Worm (Caenorhabditis elegans) whole organism, L4/young adult: Measurements from ENCODE around the gene B0348.10.

Source experiments
- W03F9.2 ChIP-seq: fragments of 150-350 bp; optimal IDR thresholded peaks from 2 replicates; lab custom pipeline; 2014; ENCODE audit warnings: missing biosample characterization, missing genetic modification characterization
- dao-5 ChIP-seq: sonication (generic microtip); optimal IDR thresholded peaks from 2 replicates; lab custom pipeline; 2016; ENCODE audit warnings: missing genotype, missing genetic modification characterization, moderate library complexity, missing compliant biosample characterization
- him-1 ChIP-seq: sonication (generic microtip); optimal IDR thresholded peaks from 2 replicates; lab custom pipeline; 2016; ENCODE audit warnings: missing genotype, missing genetic modification reagents, missing genetic modification characterization, missing compliant biosample characterization

B0348.10 gene

DNA sequence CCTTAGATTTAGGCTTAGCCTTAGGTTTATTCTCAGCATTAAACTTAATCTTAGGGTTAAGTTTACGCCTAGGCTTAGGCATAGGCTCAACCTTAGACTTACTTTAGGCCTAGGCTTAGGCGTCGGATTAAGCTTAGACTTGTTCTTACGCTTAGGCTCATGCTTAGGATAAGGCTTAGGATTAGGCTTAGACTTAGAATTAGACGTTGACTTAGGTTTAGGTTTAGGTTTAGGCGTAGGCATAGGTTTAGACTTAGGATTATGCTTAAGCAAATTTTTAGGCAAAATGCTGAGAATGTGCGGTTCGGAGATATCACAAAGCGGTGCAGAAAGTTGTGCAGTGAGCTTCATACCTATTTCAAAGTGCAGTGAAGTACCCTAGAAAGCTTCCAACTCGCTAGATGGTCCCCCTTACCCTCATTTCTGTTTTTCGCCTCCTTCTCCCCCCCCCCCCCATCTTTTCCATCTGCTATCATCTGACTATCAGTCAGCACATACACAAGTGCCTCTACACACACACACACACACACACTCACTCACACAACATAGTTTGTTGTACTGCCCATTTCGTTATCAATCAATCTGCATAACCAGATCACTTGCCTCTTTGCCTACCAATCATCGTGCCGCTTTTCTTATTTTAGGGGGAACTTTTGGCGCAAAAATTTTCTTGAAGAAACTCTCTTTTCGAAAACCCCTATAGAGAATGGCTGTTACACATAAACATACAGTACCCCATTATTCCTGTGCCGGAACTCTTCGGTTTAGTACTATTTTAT lies 7.7 kb upstream of the B0348.10 start:
- no peak for TF ChIP-seq W03F9.2 (tag; lab: Kevin White, UChicago)
- no peak for TF ChIP-seq him-1 (tag; lab: Kevin White, UChicago)
- no peak for TF ChIP-seq dao-5 (tag; lab: Kevin White, UChicago)

DNA sequence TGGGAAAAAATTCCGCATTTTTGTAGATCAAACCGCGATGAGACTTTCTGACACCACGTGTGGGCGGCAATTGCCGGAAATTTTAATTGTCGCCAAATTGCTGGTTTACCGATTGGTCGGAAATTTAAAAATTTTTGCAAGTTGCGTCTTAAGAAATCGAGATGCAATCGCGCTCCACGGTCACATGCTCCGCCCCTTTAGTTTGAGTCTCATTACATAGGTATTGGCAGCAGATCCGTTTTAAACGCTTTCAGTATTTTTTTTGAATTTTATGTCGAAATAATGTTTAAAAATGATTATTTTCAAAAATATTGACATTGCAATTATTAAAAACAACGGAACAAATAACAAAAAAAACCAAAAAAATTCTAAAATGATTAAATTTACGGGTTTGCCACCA lies 3.2 kb upstream of the B0348.10 start:
- TF ChIP-seq W03F9.2 (tag; lab: Kevin White, UChicago) (no peak), dao-5 (tag; lab: Kevin White, UChicago) (no peak), him-1 (tag; lab: Kevin White, UChicago) (no peak)

DNA sequence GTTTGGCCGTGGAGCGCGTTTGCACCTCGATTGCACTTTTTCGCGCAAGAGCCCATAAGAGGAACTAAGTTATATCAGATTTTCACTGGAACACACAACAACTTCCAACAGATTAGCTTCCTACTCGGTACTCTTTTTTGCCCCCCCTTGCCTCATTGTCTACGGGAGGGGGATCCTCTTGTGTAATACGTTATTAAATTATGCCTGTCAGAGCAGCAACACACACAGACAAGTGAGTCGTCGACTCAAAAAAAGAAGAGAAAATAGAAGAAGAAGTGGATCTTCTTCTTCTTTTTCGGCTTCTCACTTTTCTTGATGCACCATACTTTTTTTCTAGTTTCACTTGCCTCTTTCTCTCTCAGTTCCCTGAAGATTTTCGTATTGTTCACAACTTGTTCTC lies 2.6 kb upstream of the B0348.10 start:
- no peak for TF ChIP-seq dao-5 (tag; lab: Kevin White, UChicago)
- no peak for TF ChIP-seq W03F9.2 (tag; lab: Kevin White, UChicago)
- peak; percentile 2 for TF ChIP-seq him-1 (tag; lab: Kevin White, UChicago)

DNA sequence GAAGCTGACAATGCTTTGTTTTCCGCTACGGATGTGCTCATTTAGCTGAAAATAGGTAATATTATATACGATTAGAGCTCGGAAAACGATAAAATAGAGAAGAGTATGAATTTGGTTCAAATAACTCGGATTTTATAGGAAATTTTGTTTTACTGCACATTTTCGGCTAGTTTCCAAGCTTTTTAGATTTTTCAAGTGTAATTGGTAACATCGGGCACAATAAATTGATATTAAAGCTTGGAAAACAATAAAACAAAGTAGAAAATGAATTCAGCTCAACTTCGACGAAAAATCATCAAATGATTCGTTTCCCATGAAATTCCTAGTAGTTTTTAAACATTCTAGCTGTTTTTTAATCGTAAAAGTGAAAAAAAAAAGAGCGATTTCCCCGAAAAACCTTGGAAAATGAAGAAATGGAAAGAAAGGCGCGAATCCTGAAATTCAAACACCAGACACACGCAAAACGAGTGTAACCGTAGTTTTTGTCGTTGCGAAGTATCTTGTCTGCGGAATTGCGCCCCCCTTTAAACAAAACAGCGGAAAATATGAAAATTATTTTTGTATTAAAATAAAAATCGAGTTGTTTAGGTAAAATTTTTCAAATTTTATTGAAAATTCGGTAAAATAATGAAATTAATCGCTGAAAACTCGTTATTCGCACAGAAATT lies 627 bp downstream of the B0348.10 start, which contains the start of gene ife-3:
ife-3 (minus strand) TSS at position 51 of the 668 bp plus-strand sequence.
- peak; percentile 49 for TF ChIP-seq W03F9.2 (tag; lab: Kevin White, UChicago)
- no peak for TF ChIP-seq dao-5 (tag; lab: Kevin White, UChicago)
- TF ChIP-seq him-1 (tag; lab: Kevin White, UChicago), result no peak

DNA sequence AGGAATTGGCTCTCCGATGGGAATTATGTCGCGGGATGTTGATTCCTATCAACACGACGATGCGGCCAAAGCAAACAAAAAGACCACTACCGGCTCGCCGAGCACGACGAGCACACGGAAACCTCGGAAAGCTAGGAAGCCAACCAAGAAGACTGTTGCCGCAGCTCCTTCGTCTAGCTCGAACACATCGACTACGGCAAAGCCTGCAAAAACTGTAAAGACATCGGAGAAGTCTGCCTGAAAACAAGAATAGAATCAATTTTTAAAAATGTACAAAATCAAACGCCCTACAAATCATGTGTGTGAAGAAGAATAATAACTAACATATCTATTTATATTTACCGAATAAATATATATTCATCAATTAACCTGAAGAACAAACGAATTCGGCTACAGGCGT lies 2.3 kb downstream of the B0348.10 start:
- TF ChIP-seq W03F9.2 (tag; lab: Kevin White, UChicago), result no peak
- no peak for TF ChIP-seq dao-5 (tag; lab: Kevin White, UChicago)
- no peak for TF ChIP-seq him-1 (tag; lab: Kevin White, UChicago)

DNA sequence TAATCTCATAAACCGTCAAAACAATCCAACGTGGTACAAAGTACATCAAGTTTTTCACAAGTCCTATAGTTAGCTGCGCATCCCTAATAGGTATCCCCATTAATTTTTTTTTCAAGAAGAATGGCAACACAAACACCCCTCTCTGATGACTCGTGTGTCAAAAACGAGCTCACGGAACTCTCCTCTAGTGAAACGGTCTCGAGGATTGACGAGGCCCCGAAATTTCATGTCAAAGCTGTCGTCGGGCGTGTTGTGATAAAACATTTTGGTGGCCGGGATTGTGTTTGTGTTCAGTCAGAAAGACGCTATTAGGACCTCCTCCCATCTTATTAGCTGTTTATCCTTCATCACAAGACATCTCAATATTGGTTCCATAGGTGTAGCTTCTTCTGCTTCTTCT lies 7.2 kb downstream of the B0348.10 start, which contains the start of gene idpp-2:
idpp-2 (plus strand) TSS at position 301 of the 400 bp plus-strand sequence.
- no peak for TF ChIP-seq him-1 (tag; lab: Kevin White, UChicago)
- TF ChIP-seq W03F9.2 (tag; lab: Kevin White, UChicago), result no peak
- TF ChIP-seq dao-5 (tag; lab: Kevin White, UChicago), result no peak
